Fruit fly (Drosophila melanogaster) whole organism, adult: ENCODE results near the gene tefu.

ENCODE experiments used
- CG11617 ChIP-seq: fragments of 200-800 bp; sonication (Bioruptor generic); optimal IDR thresholded peaks from 2 replicates; lab custom pipeline; 2017; ENCODE audit warnings: mild to moderate bottlenecking, missing biosample characterization, missing genetic modification reagents, missing genetic modification characterization
- CG12768 ChIP-seq: fragments of 200-800 bp; sonication (Bioruptor generic); optimal IDR thresholded peaks from 2 replicates; lab custom pipeline; 2017; ENCODE audit warnings: missing biosample characterization, missing genetic modification characterization, mild to moderate bottlenecking, moderate library complexity, missing genetic modification reagents
- Clk ChIP-seq: fragments of 200-800 bp; sonication (Bioruptor generic); optimal IDR thresholded peaks from 2 replicates; lab custom pipeline; 2017; ENCODE audit warnings: missing biosample characterization, missing genetic modification characterization
- Hr96 ChIP-seq: fragments of 200-800 bp; sonication (Bioruptor generic); optimal IDR thresholded peaks from 2 replicates; lab custom pipeline; 2016; ENCODE audit warnings: missing biosample characterization, missing genetic modification characterization
- Mnt ChIP-seq: fragments of 200-800 bp; sonication (Bioruptor generic); optimal IDR thresholded peaks from 2 replicates; lab custom pipeline; 2016; ENCODE audit warnings: missing biosample characterization, mild to moderate bottlenecking, missing genetic modification characterization
- bab1 ChIP-seq: fragments of 200-800 bp; sonication (Bioruptor generic); optimal IDR thresholded peaks from 3 replicates; lab custom pipeline; 2019; ENCODE audit warnings: missing biosample characterization, mild to moderate bottlenecking, missing genetic modification characterization, moderate library complexity
- cnc ChIP-seq, 2 experiments: fragments of >200 bp; optimal IDR thresholded peaks; 2 replicates each; lab custom pipeline; 2017
- kay ChIP-seq: fragments of 200-800 bp; sonication (Bioruptor generic); peaks from one replicate; lab custom pipeline; 2016; ENCODE audit warnings: missing biosample characterization, missing genetic modification characterization, borderline replicate concordance
- pad ChIP-seq: fragments of 200-800 bp; sonication (Bioruptor generic); optimal IDR thresholded peaks from 3 replicates; lab custom pipeline; 2017; ENCODE audit warnings: missing biosample characterization, missing genetic modification characterization, mild to moderate bottlenecking, moderate library complexity, missing genetic modification reagents

dm6 chr3R:15205223-15205622, 36.8 kb downstream of the tefu start:
- TF ChIP-seq Hr96 (no peak), kay (GFP tag; lab: Kevin White, UChicago) (no peak), CG12768 (GFP tag; lab: Kevin White, UChicago) (no peak), Clk (GFP tag; lab: Kevin White, UChicago) (no peak), CG11617 (no peak), pad (no peak), Mnt (no peak), cnc (optimal IDR thresholded peaks at IDR 0.05; lab: Kevin White, UChicago) (no peak), bab1 (no peak)
